Worm (Caenorhabditis elegans) whole organism, early embryonic: Measurements from ENCODE around the gene Y17G9B.2.

Experiments
- ama-1 ChIP-seq: fragments of 150-350 bp; optimal IDR thresholded peaks from 2 replicates; lab custom pipeline; 2014
- hnd-1 ChIP-seq: sonication (generic microtip); optimal IDR thresholded peaks from 2 replicates; lab custom pipeline; 2016; ENCODE audit warnings: missing genetic modification characterization, missing compliant biosample characterization
- pes-1 ChIP-seq: fragments of 200-800 bp; sonication (Bioruptor generic); IDR thresholded peaks from 2 replicates; pipeline ENCODE4 v1.3.6; 2022; ENCODE audit warnings: missing genetic modification reagents, missing genetic modification characterization, missing compliant biosample characterization
- tbx-11 ChIP-seq: fragments of 200-800 bp; sonication (Bioruptor generic); IDR thresholded peaks from 2 replicates; pipeline ENCODE4 v1.3.6; 2022; ENCODE audit warnings: missing genetic modification characterization, missing compliant biosample characterization

DNA sequence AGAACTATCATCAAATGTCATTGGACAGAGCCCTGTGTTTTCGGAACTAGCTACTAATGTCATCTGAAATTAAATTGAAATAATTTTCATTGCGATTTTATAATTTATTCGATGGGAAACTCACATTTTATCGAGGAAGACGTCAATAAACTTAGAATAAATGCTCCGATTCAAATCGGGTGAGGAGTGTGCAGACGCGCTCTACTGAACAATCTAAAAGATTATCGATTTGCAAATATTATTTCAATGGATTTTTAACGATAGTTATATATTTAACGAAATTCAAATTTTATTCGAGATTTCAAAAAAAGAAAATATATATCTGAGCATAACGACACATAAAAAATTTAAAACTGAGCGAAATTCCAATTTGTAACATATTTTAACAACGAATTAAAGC, 35.2 kb downstream of the Y17G9B.2 start, which contains the start of gene eor-1:
- TF ChIP-seq ama-1 (lab: Kevin White, UChicago) (no peak), pes-1 (GFP tag; lab: Robert Waterston, UW) (no peak), tbx-11 (GFP tag; lab: Robert Waterston, UW) (no peak), hnd-1 (no peak)
